Worm (Caenorhabditis elegans): Measurements from ENCODE around the gene adr-2.

adr-2 gene

DNA sequence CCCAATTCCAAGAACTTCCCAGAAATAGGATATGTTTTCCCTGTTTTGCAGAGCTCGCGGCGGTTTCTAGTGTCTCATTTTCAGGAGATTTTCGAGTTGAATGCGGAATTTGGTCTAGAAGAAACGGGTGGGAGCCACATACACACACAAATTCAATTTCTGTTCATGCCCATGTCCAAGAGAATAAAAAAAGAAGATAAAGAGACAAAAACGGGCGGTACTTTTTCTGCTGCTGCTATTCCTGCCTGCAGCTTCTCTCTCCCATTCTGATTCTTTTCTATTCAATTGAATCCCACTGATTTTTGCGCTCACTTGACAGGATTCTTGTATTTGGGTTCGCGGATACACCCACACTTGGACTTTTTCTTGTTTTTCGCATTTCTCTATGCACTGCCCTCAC lies 29.9 kb upstream of the adr-2 start:
- peak; percentile 50 for TF ChIP-seq fkh-10 (GFP tag; optimal IDR thresholded peaks at IDR 0.05)
- TF ChIP-seq unc-62 (GFP tag; optimal IDR thresholded peaks at IDR 0.05), result no peak
- peak; percentile 34 for TF ChIP-seq lin-14 (GFP tag; optimal IDR thresholded peaks at IDR 0.05)

DNA sequence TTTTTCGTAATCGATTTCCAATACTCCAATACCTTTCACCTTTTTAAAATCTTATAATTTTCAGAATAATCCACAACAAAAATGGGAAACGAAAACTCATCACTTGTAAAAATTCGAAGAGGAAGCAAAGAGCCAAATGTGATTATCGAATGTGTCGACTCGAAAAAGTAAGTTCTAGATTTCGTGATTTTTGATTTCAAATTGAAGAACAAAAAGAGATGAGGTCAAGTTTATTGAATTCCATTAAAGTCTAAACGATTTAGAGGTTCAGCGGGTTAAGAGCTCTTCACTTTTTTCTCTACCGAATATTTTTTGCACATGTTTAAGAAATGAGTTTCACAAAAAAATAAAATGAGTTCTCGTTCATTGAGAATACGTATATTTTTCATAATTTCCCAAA lies 26.2 kb upstream of the adr-2 start, which contains the start of gene B0361.4:
B0361.4 (plus strand) TSS at position 61 of the 400 bp plus-strand sequence.
- TF ChIP-seq lin-14 (GFP tag; optimal IDR thresholded peaks at IDR 0.05), result peak; percentile 18
- TF ChIP-seq fkh-10 (GFP tag; optimal IDR thresholded peaks at IDR 0.05), result peak; percentile 88
- TF ChIP-seq unc-98 (GFP tag; IDR thresholded peaks at IDR 0.05), result no peak

DNA sequence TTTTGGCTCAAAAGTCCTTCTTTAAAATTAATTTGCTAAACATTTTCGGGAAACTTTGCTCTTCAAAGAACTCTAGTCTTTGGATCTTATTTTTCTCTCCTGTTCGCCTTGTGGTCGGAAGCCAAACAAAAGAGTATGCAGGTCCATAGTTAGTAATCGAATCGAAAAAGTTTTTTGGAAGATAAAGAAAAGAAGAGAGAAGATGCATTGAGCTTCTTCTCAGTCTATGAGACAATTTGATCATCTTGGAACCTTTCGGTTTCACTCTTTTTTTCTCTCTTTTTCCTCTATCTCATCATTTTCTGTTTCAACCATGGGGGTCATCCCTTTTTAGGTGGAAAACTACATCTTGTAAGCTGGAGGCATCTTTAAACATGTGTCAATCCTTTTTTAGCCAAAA lies 21.0 kb upstream of the adr-2 start:
- peak; percentile 78 for TF ChIP-seq fkh-10 (GFP tag; optimal IDR thresholded peaks at IDR 0.05)
- no peak for TF ChIP-seq C16A3.4 (tag; optimal IDR thresholded peaks at IDR 0.05)
- no peak for TF ChIP-seq tbx-2 (tag; optimal IDR thresholded peaks at IDR 0.05)
- no peak for TF ChIP-seq C04F5.9 (tag; optimal IDR thresholded peaks at IDR 0.05)
- TF ChIP-seq isw-1 (GFP tag; IDR thresholded peaks at IDR 0.05), result no peak
- TF ChIP-seq nhr-76 (tag; optimal IDR thresholded peaks at IDR 0.05), result no peak
- TF ChIP-seq skn-1 (tag; optimal IDR thresholded peaks at IDR 0.05), result no peak
- TF ChIP-seq snu-23 (GFP tag; optimal IDR thresholded peaks at IDR 0.05), result no peak
- TF ChIP-seq ces-1 (GFP tag; optimal IDR thresholded peaks at IDR 0.05), result peak; percentile 82
- peak; percentile 72 for TF ChIP-seq lin-14 (GFP tag; optimal IDR thresholded peaks at IDR 0.05)
- TF ChIP-seq F16B12.6 (tag; optimal IDR thresholded peaks at IDR 0.05), result no peak
- no peak for TF ChIP-seq zag-1 (tag; optimal IDR thresholded peaks at IDR 0.05)
- no peak for TF ChIP-seq ama-1 (optimal IDR thresholded peaks at IDR 0.05)

DNA sequence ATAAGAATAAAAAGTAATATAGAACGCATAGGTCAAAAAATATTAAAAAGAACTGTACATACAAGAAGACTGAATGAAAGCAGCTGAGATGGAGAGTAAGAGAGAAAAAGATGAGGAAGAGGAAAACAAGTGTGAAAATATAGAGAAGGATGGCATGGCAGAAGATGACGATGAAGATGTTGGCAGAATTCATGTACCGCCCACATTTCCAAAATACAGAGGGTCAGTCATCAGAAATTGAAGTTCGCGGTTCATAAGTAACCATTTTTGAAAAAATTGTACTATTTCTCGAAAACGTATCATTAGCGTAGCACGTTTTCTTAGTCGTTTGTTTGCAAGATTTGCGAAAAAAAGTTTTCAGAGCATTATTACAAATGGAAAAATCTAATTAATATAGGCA lies 15.1 kb upstream of the adr-2 start, which contains the start of gene zmp-6:
zmp-6 (minus strand) TSS at position 101 of the 400 bp plus-strand sequence.
- TF ChIP-seq nhr-28 (tag; optimal IDR thresholded peaks at IDR 0.05), result no peak
- no peak for TF ChIP-seq elt-3 (tag; optimal IDR thresholded peaks at IDR 0.05)
- TF ChIP-seq elt-2 (tag; optimal IDR thresholded peaks at IDR 0.05), result no peak
- no peak for TF ChIP-seq nhr-19 (GFP tag; conservative IDR thresholded peaks at IDR 0.05)

DNA sequence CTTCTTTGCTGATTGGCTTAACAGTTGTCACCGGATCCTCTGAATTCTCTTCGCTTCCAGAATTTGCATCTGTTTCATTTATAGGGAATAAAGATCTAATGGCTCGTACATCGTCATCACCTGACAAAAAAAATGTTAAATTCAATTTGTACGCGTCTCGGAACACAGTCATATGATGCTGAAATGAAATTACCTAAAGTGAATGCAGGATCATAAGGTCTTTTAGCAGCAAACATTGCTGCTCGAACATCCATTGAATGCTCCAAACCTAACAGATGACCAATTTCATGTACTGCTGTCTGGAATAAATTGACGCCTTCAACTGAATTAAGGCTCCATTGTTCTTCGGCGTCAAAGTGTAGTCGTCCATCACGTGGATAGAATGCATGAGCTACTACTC lies 13.7 kb upstream of the adr-2 start:
- TF ChIP-seq nhr-47 (tag; optimal IDR thresholded peaks at IDR 0.05), result peak; percentile 3
- no peak for TF ChIP-seq F16B12.6 (tag; optimal IDR thresholded peaks at IDR 0.05)

DNA sequence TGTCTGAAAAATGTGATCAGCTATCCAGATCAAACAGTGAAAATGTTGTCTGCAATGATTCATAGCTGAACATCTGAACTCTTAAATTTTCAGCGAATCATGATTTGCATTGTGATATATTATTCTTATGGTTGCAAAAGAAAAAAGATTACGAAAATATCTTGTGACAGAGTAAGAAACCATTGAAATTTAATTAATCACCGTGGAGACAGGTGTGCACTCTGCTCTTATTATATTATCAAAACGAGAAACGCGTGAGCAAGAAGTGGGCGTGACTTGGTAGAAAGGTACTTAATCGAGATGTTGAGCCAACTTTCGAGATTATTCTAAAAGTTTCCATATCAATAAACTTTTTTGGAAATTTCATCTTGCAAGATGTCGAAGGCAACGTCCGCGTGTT lies 10.3 kb upstream of the adr-2 start, which contains the start of gene osm-10:
osm-10 (plus strand) TSS at position 293 of the 400 bp plus-strand sequence.
- no peak for TF ChIP-seq zip-4 (GFP tag; optimal IDR thresholded peaks at IDR 0.05)
- TF ChIP-seq grh-1 (GFP tag; IDR thresholded peaks at IDR 0.05), result no peak
- peak; percentile 77 for TF ChIP-seq ceh-8 (GFP tag; optimal IDR thresholded peaks at IDR 0.05)
- TF ChIP-seq nhr-71 (tag; optimal IDR thresholded peaks at IDR 0.05), result peak; percentile 49
- TF ChIP-seq nhr-47 (tag; optimal IDR thresholded peaks at IDR 0.05), result peak; percentile 34
- TF ChIP-seq fkh-8 (tag; optimal IDR thresholded peaks at IDR 0.05), result peak; percentile 58

DNA sequence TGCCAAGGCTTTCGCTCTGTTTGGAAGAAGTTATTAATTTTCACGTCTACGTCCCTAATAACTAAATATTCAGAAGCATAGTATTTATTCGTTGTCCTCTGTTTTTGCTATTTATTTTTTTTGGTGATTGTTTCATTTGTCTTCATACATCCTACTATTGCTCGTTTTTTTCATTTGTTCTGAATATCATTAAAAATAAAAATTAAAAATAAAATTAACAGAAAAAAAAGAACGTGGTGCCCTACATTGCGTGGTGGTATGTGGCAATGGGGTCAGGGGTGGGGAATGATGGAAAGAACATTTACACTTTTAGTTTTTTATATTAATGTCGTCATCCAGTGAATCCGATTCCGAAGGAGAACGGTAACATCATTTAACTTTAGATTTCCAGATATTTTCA lies 8.4 kb upstream of the adr-2 start, which contains the start of gene ztf-31:
ztf-31 (plus strand) TSS at position 301 of the 400 bp plus-strand sequence.
- no peak for TF ChIP-seq grh-1 (GFP tag; IDR thresholded peaks at IDR 0.05)
- TF ChIP-seq nhr-76 (tag; optimal IDR thresholded peaks at IDR 0.05), result no peak
- TF ChIP-seq nhr-12 (tag; optimal IDR thresholded peaks at IDR 0.05), result no peak
- TF ChIP-seq nhr-90 (tag; optimal IDR thresholded peaks at IDR 0.05; ENCODE audit: poor library complexity), result no peak
- TF ChIP-seq zip-4 (GFP tag; optimal IDR thresholded peaks at IDR 0.05), result no peak
- TF ChIP-seq blmp-1 (tag; optimal IDR thresholded peaks at IDR 0.05), result no peak
- TF ChIP-seq F16B12.6 (tag; optimal IDR thresholded peaks at IDR 0.05), result no peak

DNA sequence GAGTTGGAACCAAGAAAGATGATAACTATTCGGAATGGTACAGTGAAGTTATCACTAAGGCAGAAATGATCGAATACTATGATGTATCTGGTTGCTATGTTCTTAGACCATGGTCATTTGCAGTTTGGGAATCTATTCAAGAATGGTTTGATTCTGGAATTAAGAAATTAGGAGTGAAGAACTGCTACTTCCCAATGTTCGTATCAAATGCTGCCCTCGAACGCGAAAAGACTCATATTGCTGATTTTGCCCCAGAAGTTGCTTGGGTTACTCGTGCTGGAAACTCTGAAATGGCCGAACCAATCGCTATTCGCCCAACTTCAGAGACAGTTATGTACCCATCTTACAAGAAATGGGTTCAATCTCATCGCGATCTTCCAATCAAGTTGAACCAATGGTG lies 6.7 kb upstream of the adr-2 start:
- TF ChIP-seq C34B4.2 (tag; optimal IDR thresholded peaks at IDR 0.05) (no peak), mef-2 (tag; optimal IDR thresholded peaks at IDR 0.05) (no peak), nhr-90 (tag; optimal IDR thresholded peaks at IDR 0.05; ENCODE audit: poor library complexity) (no peak), egl-27 (tag; optimal IDR thresholded peaks at IDR 0.05) (no peak), ztf-11 (tag; optimal IDR thresholded peaks at IDR 0.05) (no peak), tlp-1 (tag; optimal IDR thresholded peaks at IDR 0.05) (no peak), zag-1 (tag; optimal IDR thresholded peaks at IDR 0.05) (no peak), sptf-1 (tag; optimal IDR thresholded peaks at IDR 0.05) (no peak), dsc-1 (tag; optimal IDR thresholded peaks at IDR 0.05) (no peak), nhr-84 (tag; optimal IDR thresholded peaks at IDR 0.05) (no peak), lin-39 (tag; optimal IDR thresholded peaks at IDR 0.05) (no peak), lin-13 (GFP tag; optimal IDR thresholded peaks at IDR 0.05) (no peak), lir-3 (tag; optimal IDR thresholded peaks at IDR 0.05; ENCODE audit: poor library complexity) (no peak), unc-98 (GFP tag; IDR thresholded peaks at IDR 0.05) (no peak)
